Fruit fly (Drosophila melanogaster) whole organism, wandering third instar larva: ENCODE measurements around the gene amos.

Source experiments
- OdsH ChIP-seq: fragments of 200-800 bp; sonication (Bioruptor generic); optimal IDR thresholded peaks from 2 replicates; lab custom pipeline; 2016; ENCODE audit warnings: missing biosample characterization, mild to moderate bottlenecking, missing genetic modification characterization
- brk ChIP-seq: fragments of 200-800 bp; sonication (Bioruptor generic); optimal IDR thresholded peaks from 2 replicates; lab custom pipeline; 2016; ENCODE audit warnings: missing biosample characterization, mild to moderate bottlenecking, missing genetic modification characterization

dm6 chr2L:18612106-18612505 lies 15.4 kb upstream of the amos start, which contains the start of gene Atac2:
- TF ChIP-seq OdsH (GFP tag; lab: Kevin White, UChicago) (no peak), brk (GFP tag; lab: Kevin White, UChicago) (no peak)
